Worm (Caenorhabditis elegans): ENCODE measurements around the gene F26F2.1.

The F26F2.1 gene

DNA sequence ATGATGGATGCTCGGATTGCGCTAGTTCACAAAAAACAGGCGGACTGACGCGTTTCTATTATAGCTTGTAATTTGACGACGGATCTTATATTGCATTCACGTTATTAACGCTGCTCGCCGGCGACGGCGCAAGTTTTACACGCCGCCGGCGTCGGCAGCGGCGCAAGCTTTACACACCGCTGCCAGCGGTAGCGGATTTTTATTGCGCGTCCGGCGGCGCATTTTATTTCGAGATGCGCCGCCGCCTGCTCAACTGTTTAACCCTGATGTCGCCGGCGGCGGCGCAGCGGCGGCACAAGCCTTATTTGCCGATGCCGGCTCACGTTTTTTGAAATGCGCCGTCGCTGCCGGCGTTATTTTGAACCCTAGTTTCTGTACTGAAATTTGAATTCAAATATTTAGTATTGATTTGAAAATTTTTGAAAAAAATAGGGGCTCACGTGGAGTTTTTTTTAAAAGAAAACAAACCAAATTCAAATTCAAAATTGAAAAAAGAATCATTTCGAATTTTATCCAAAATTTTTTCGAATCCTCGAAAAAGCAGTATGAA is 43.0 kb upstream of the F26F2.1 start, which contains the start of gene ttr-57 (continued):
- no peak for TF ChIP-seq egl-27 (tag; optimal IDR thresholded peaks at IDR 0.05)
- no peak for TF ChIP-seq nhr-77 (tag; optimal IDR thresholded peaks at IDR 0.05)

DNA sequence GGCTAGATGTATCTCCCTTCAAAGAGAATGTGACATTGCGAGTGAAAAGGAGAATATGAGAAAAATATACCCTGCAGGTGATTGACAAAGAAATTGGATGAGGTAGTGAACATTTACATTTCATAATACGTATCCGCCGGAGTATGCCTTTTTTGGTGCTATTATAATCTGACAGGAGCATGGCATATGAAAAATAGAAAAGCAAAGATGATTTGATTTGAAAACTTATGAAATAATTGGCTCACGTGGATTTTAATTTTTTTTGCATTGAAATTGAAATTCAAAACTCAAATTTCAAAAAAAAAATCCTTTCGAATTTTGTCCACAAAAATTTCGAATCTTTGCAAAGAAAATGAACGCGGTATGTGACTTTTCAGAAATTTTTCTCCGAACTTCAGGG is 41.3 kb upstream of the F26F2.1 start, which contains the start of gene ttr-11:
Gene ttr-11 (plus strand): TSS at position 301 of the 400 bp plus-strand sequence.
- no peak for TF ChIP-seq ces-1 (GFP tag; optimal IDR thresholded peaks at IDR 0.05)
- no peak for TF ChIP-seq C04F5.9 (tag; optimal IDR thresholded peaks at IDR 0.05)
- no peak for TF ChIP-seq blmp-1 (tag; optimal IDR thresholded peaks at IDR 0.05)
- TF ChIP-seq snpc-4 (tag; optimal IDR thresholded peaks at IDR 0.05): no peak
- no peak for TF ChIP-seq fkh-10 (GFP tag; optimal IDR thresholded peaks at IDR 0.05)
- TF ChIP-seq nhr-77 (tag; optimal IDR thresholded peaks at IDR 0.05): no peak
- no peak for TF ChIP-seq unc-30 (tag; optimal IDR thresholded peaks at IDR 0.05)
- no peak for TF ChIP-seq egl-27 (tag; optimal IDR thresholded peaks at IDR 0.05)
- TF ChIP-seq ztf-4 (tag; optimal IDR thresholded peaks at IDR 0.05): no peak
- no peak for TF ChIP-seq Y116A8C.19 (tag; optimal IDR thresholded peaks at IDR 0.05; ENCODE audit: borderline replicate concordance)
- no peak for TF ChIP-seq lin-15B (tag; optimal IDR thresholded peaks at IDR 0.05)
- TF ChIP-seq nhr-12 (tag; optimal IDR thresholded peaks at IDR 0.05): no peak
- no peak for TF ChIP-seq sup-37 (GFP tag; optimal IDR thresholded peaks at IDR 0.05)
- TF ChIP-seq ama-1 (optimal IDR thresholded peaks at IDR 0.05): no peak
- no peak for TF ChIP-seq nhr-71 (tag; optimal IDR thresholded peaks at IDR 0.05)
- no peak for TF ChIP-seq nhr-84 (tag; optimal IDR thresholded peaks at IDR 0.05)
- no peak for TF ChIP-seq sox-4 (tag; optimal IDR thresholded peaks at IDR 0.05)

DNA sequence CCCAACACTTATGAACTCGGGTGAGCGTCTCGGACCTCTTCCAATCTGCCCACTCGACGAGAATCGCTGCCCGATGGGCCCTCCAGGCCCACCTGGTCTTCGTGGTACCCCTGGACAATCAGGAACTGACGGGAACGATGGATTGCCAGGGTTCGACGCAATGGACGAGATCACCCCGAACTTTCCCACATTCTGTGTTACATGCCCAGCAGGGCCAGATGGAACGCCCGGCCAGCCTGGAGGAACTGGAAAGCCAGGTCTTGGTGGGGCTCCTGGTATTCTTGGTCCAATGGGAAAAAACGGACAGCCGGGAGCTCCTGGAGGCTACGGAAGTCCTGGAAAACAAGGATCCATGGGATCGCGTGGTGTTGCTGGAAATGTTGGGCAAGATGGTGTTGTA is 39.0 kb upstream of the F26F2.1 start:
- TF ChIP-seq F16B12.6 (tag; optimal IDR thresholded peaks at IDR 0.05) (no peak), unc-130 (tag; optimal IDR thresholded peaks at IDR 0.05) (no peak), mdl-1 (tag; optimal IDR thresholded peaks at IDR 0.05) (no peak), nhr-76 (tag; optimal IDR thresholded peaks at IDR 0.05) (no peak), snu-23 (GFP tag; optimal IDR thresholded peaks at IDR 0.05) (no peak)

- TF ChIP-seq C16A3.4 (tag; optimal IDR thresholded peaks at IDR 0.05) (no peak), swsn-7 (tag; optimal IDR thresholded peaks at IDR 0.05) (no peak), pax-3 (tag; optimal IDR thresholded peaks at IDR 0.05) (no peak), blmp-1 (tag; optimal IDR thresholded peaks at IDR 0.05) (peak; percentile 50), nhr-12 (tag; optimal IDR thresholded peaks at IDR 0.05) (no peak)
Observed at ce11 chrV:20599795-20600194, 38.1 kb upstream of the F26F2.1 start, which contains the start of gene col-163. Gene col-163, plus strand, starts transcription at chrV:20600095.

ce11 chrV:20597076-20597475 is 35.4 kb upstream of the F26F2.1 start, which contains the start of gene F46B3.1:
Gene F46B3.1, minus strand, starts transcription at chrV:20597176.
- TF ChIP-seq nhr-47 (tag; optimal IDR thresholded peaks at IDR 0.05) (no peak), nhr-28 (tag; optimal IDR thresholded peaks at IDR 0.05) (no peak), elt-2 (tag; optimal IDR thresholded peaks at IDR 0.05) (no peak), ces-1 (GFP tag; optimal IDR thresholded peaks at IDR 0.05) (no peak), unc-86 (tag; optimal IDR thresholded peaks at IDR 0.05) (no peak), lir-3 (tag; optimal IDR thresholded peaks at IDR 0.05; ENCODE audit: poor library complexity) (no peak), zip-4 (GFP tag; optimal IDR thresholded peaks at IDR 0.05) (no peak), ztf-11 (tag; optimal IDR thresholded peaks at IDR 0.05) (no peak), irx-1 (tag; optimal IDR thresholded peaks at IDR 0.05) (no peak)

- TF ChIP-seq mdl-1 (tag; optimal IDR thresholded peaks at IDR 0.05) (no peak), mab-9 (GFP tag; IDR thresholded peaks at IDR 0.05) (no peak), lin-15B (tag; optimal IDR thresholded peaks at IDR 0.05) (no peak), mep-1 (tag; optimal IDR thresholded peaks at IDR 0.05) (no peak), blmp-1 (tag; optimal IDR thresholded peaks at IDR 0.05) (no peak), unc-130 (tag; optimal IDR thresholded peaks at IDR 0.05) (no peak), tbx-2 (tag; optimal IDR thresholded peaks at IDR 0.05) (no peak), fkh-4 (tag; optimal IDR thresholded peaks at IDR 0.05; ENCODE audit: borderline replicate concordance) (no peak), pax-3 (tag; optimal IDR thresholded peaks at IDR 0.05) (no peak), hpl-2 (GFP tag; optimal IDR thresholded peaks at IDR 0.05) (no peak), dpl-1 (GFP tag; optimal IDR thresholded peaks at IDR 0.05) (no peak), dsc-1 (tag; optimal IDR thresholded peaks at IDR 0.05) (no peak), ztf-4 (tag; optimal IDR thresholded peaks at IDR 0.05) (no peak)
Observed at ce11 chrV:20595653-20596052, 34.0 kb upstream of the F26F2.1 start, which contains the start of gene F26F2.11. Gene F26F2.11, minus strand, starts transcription at chrV:20595753.

Data from whole organism, L1 larva.